Fruit fly (Drosophila melanogaster) whole organism, embryonic: ENCODE measurements around the gene CG9839.
A peak's percentile ranks its signal among the peaks of the same experiment; 100 is the strongest.

Experiments used
- Ada2b ChIP-seq: fragments of 200-800 bp; sonication (Bioruptor generic); IDR thresholded peaks from 2 replicates; pipeline ENCODE4 v1.3.6; 2022; ENCODE audit warnings: missing biosample characterization, missing genetic modification characterization
- CG10274 ChIP-seq: fragments of 200-800 bp; sonication (Bioruptor generic); optimal IDR thresholded peaks from 3 replicates; lab custom pipeline; 2017; ENCODE audit warnings: missing biosample characterization, mild to moderate bottlenecking, missing genetic modification characterization
- CG15479 ChIP-seq: fragments of 200-800 bp; sonication (Bioruptor generic); optimal IDR thresholded peaks from 3 replicates; lab custom pipeline; 2019; ENCODE audit warnings: missing biosample characterization, mild to moderate bottlenecking, missing genetic modification characterization, moderate library complexity
- CG15696 ChIP-seq: fragments of 200-800 bp; sonication (Bioruptor generic); optimal IDR thresholded peaks from 2 replicates; lab custom pipeline; 2019; ENCODE audit warnings: missing biosample characterization, mild to moderate bottlenecking, missing genetic modification characterization, moderate library complexity
- CG16813 ChIP-seq: fragments of 200-800 bp; sonication (Bioruptor generic); IDR thresholded peaks from 3 replicates; pipeline ENCODE4 v1.3.6; 2022; ENCODE audit warnings: missing biosample characterization, missing genetic modification characterization; ENCODE audit not compliant: partially characterized antibody
- CG17186 ChIP-seq: fragments of 200-800 bp; sonication (Bioruptor generic); optimal IDR thresholded peaks from 3 replicates; lab custom pipeline; 2017; ENCODE audit warnings: missing biosample characterization, missing genetic modification reagents, missing genetic modification characterization
- CG2199 ChIP-seq: fragments of 200-800 bp; sonication (Bioruptor generic); IDR thresholded peaks from 3 replicates; pipeline ENCODE4 v1.3.6; 2022; ENCODE audit warnings: missing biosample characterization, missing genetic modification characterization
- CG30020 ChIP-seq: fragments of 200-800 bp; optimal IDR thresholded peaks from 2 replicates; lab custom pipeline; 2019; ENCODE audit warnings: missing biosample characterization, mild to moderate bottlenecking, missing genetic modification characterization, moderate library complexity
- CG3065 ChIP-seq: fragments of 200-800 bp; sonication (Bioruptor generic); optimal IDR thresholded peaks from 2 replicates; lab custom pipeline; 2016; ENCODE audit warnings: missing biosample characterization, missing genetic modification characterization
- CG31388 ChIP-seq: fragments of 200-800 bp; sonication (Bioruptor generic); optimal IDR thresholded peaks from 2 replicates; lab custom pipeline; 2016; ENCODE audit warnings: missing biosample characterization, missing genetic modification characterization
- CG34376 ChIP-seq: fragments of 200-800 bp; sonication (Bioruptor generic); optimal IDR thresholded peaks from 2 replicates; lab custom pipeline; 2018; ENCODE audit warnings: missing biosample characterization, mild to moderate bottlenecking, missing genetic modification characterization
- CG6272 ChIP-seq: fragments of 200-800 bp; sonication (Bioruptor generic); IDR thresholded peaks from 2 replicates; pipeline ENCODE4 v1.3.6; 2022; ENCODE audit warnings: missing biosample characterization, missing genetic modification characterization
- CG6813 ChIP-seq: fragments of 200-800 bp; sonication (Bioruptor generic); optimal IDR thresholded peaks from 2 replicates; lab custom pipeline; 2017; ENCODE audit warnings: missing biosample characterization, missing genetic modification characterization, mild to moderate bottlenecking, moderate library complexity, missing genetic modification reagents
- CG7839 ChIP-seq: fragments of 200-800 bp; sonication (Bioruptor generic); optimal IDR thresholded peaks from 3 replicates; lab custom pipeline; 2018; ENCODE audit warnings: missing biosample characterization, mild to moderate bottlenecking, missing genetic modification characterization, moderate library complexity
- CG7928 ChIP-seq: fragments of 200-800 bp; sonication (Bioruptor generic); optimal IDR thresholded peaks from 2 replicates; lab custom pipeline; 2017; ENCODE audit warnings: missing biosample characterization, mild to moderate bottlenecking, missing genetic modification characterization
- CG8924 ChIP-seq: fragments of 200-800 bp; optimal IDR thresholded peaks from 3 replicates; lab custom pipeline; 2019; ENCODE audit warnings: missing biosample characterization, mild to moderate bottlenecking, missing genetic modification characterization, moderate library complexity
- CG8944 ChIP-seq: fragments of 200-800 bp; sonication (Bioruptor generic); optimal IDR thresholded peaks from 3 replicates; lab custom pipeline; 2016; ENCODE audit warnings: missing biosample characterization, missing genetic modification characterization
- CG9727 ChIP-seq: fragments of 200-800 bp; sonication (Bioruptor generic); optimal IDR thresholded peaks from 3 replicates; lab custom pipeline; 2017; ENCODE audit warnings: missing biosample characterization, mild to moderate bottlenecking, missing genetic modification characterization
- Drgx ChIP-seq: fragments of 200-800 bp; sonication (Bioruptor generic); IDR thresholded peaks from 2 replicates; pipeline ENCODE4 v1.3.6; 2022; ENCODE audit warnings: missing biosample characterization, missing genetic modification characterization
- GATAe ChIP-seq: fragments of 200-800 bp; sonication (Bioruptor generic); conservative IDR thresholded peaks from 2 replicates; pipeline ENCODE4 v1.3.6; 2022; ENCODE audit warnings: missing biosample characterization, missing genetic modification characterization
- HLHmδ ChIP-seq: fragments of 200-800 bp; sonication (Bioruptor generic); optimal IDR thresholded peaks from 2 replicates; lab custom pipeline; 2018; ENCODE audit warnings: missing biosample characterization, mild to moderate bottlenecking, missing genetic modification characterization, moderate library complexity
- Hand ChIP-seq: fragments of 200-800 bp; sonication (Bioruptor generic); optimal IDR thresholded peaks from 2 replicates; lab custom pipeline; 2017; ENCODE audit warnings: mild to moderate bottlenecking, missing biosample characterization, missing genetic modification reagents, missing genetic modification characterization
- Kr ChIP-seq: fragments of 200-800 bp; sonication (Bioruptor generic); optimal IDR thresholded peaks from 2 replicates; lab custom pipeline; 2017; ENCODE audit warnings: missing biosample characterization, mild to moderate bottlenecking, missing genetic modification characterization
- MTF-1 ChIP-seq: fragments of 200-800 bp; sonication (Bioruptor generic); optimal IDR thresholded peaks from 2 replicates; lab custom pipeline; 2018; ENCODE audit warnings: missing biosample characterization, mild to moderate bottlenecking, missing genetic modification characterization, borderline replicate concordance
- Med ChIP-seq: fragments of 200-800 bp; sonication (Bioruptor generic); peaks from one replicate; lab custom pipeline; 2016; ENCODE audit warnings: missing biosample characterization, missing genetic modification characterization, mild to moderate bottlenecking, inconsistent platforms, moderate library complexity
- ac ChIP-seq: fragments of 200-800 bp; sonication (Bioruptor generic); optimal IDR thresholded peaks from 3 replicates; lab custom pipeline; 2017; ENCODE audit warnings: missing biosample characterization, mild to moderate bottlenecking, missing genetic modification characterization
- dpn ChIP-seq, 2 experiments: fragments of 200-800 bp; sonication (Bioruptor generic); optimal IDR thresholded peaks; 3 replicates each; lab custom pipeline; 2016; ENCODE audit warnings: missing biosample characterization in 2 of 2, missing genetic modification characterization in 2 of 2
- fd102C ChIP-seq: fragments of 200-800 bp; sonication (Bioruptor generic); optimal IDR thresholded peaks from 2 replicates; lab custom pipeline; 2018; ENCODE audit warnings: missing biosample characterization, mild to moderate bottlenecking, missing genetic modification characterization, moderate library complexity
- gem ChIP-seq: fragments of 200-800 bp; sonication (Bioruptor generic); optimal IDR thresholded peaks from 2 replicates; lab custom pipeline; 2019; ENCODE audit warnings: missing biosample characterization, mild to moderate bottlenecking, missing genetic modification characterization, moderate library complexity
- grau ChIP-seq: fragments of 200-800 bp; optimal IDR thresholded peaks from 3 replicates; lab custom pipeline; 2019; ENCODE audit warnings: missing biosample characterization, mild to moderate bottlenecking, missing genetic modification characterization, moderate library complexity
- gsb-n ChIP-seq: fragments of 200-800 bp; sonication (Bioruptor generic); optimal IDR thresholded peaks from 3 replicates; lab custom pipeline; 2018; ENCODE audit warnings: missing biosample characterization, mild to moderate bottlenecking, missing genetic modification characterization
- hbn ChIP-seq: fragments of 200-800 bp; sonication (Bioruptor generic); IDR thresholded peaks from 2 replicates; pipeline ENCODE4 v1.3.6; 2022; ENCODE audit warnings: missing biosample characterization, missing genetic modification characterization; ENCODE audit not compliant: partially characterized antibody
- insv ChIP-seq, 2 experiments: fragments of 200-800 bp; sonication (Bioruptor generic); optimal IDR thresholded peaks; 3 replicates each; lab custom pipeline; 2016 to 2018; ENCODE audit warnings: missing biosample characterization in 2 of 2, missing genetic modification characterization in 2 of 2
- lmd ChIP-seq: fragments of 200-800 bp; sonication (Bioruptor generic); IDR thresholded peaks from 2 replicates; pipeline ENCODE4 v1.3.6; 2022; ENCODE audit warnings: missing biosample characterization, missing genetic modification characterization
- run ChIP-seq: fragments of 200-800 bp; sonication (Bioruptor generic); optimal IDR thresholded peaks from 3 replicates; lab custom pipeline; 2018; ENCODE audit warnings: missing biosample characterization, mild to moderate bottlenecking, missing genetic modification characterization
- sd ChIP-seq: fragments of 200-800 bp; sonication (Bioruptor generic); optimal IDR thresholded peaks from 3 replicates; lab custom pipeline; 2018; ENCODE audit warnings: missing biosample characterization, mild to moderate bottlenecking, missing genetic modification characterization, moderate library complexity
- ssp ChIP-seq: fragments of 200-800 bp; sonication (Bioruptor generic); IDR thresholded peaks from 2 replicates; pipeline ENCODE4 v1.3.6; 2022; ENCODE audit warnings: missing biosample characterization, missing genetic modification characterization
- tll ChIP-seq, 2 experiments: fragments of 200-800 bp in 1 of 2; fragments of >200 bp in 1 of 2; sonication (Bioruptor generic) in 1 of 2; optimal IDR thresholded peaks; 2 replicates each; lab custom pipeline; 2017 to 2019; ENCODE audit warnings: missing biosample characterization in 2 of 2, missing genetic modification characterization in 2 of 2, mild to moderate bottlenecking in 1 of 2, moderate library complexity in 1 of 2
- toy ChIP-seq: fragments of 200-800 bp; sonication (Bioruptor generic); IDR thresholded peaks from 2 replicates; pipeline ENCODE4 v1.3.6; 2022; ENCODE audit warnings: missing biosample characterization, missing genetic modification characterization
- twi ChIP-seq: fragments of 200-800 bp; optimal IDR thresholded peaks from 2 replicates; lab custom pipeline; 2019; ENCODE audit warnings: missing biosample characterization, mild to moderate bottlenecking, missing genetic modification characterization, moderate library complexity
- yki ChIP-seq: fragments of >200 bp; optimal IDR thresholded peaks from 3 replicates; lab custom pipeline; 2018
- zen ChIP-seq: fragments of 200-800 bp; sonication (Bioruptor generic); optimal IDR thresholded peaks from 3 replicates; lab custom pipeline; 2018; ENCODE audit warnings: missing biosample characterization, mild to moderate bottlenecking, missing genetic modification characterization, moderate library complexity

Gene CG9839

DNA sequence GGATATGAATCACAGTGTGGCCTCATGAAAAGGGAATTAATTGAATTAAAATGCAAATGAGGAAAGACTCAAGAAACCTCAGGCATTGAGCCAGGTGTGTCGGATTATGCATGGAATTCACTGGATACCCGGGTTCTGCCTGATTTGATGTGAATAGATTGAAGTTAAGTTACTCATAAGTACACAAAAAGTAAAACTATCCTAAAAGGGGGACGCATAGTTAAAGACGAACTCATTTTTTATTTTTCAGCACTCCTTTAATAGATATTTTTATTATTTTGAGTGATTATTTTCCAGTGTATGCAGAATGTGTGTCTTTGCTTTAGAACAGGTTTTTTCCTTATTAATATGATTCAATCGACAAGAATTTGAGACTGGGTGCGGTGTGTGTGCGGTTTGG lies 47.6 kb upstream of the CG9839 start:
- TF ChIP-seq grau (tag; lab: Kevin White, UChicago) (peak; percentile 16), gem (tag; lab: Kevin White, UChicago) (peak; percentile 19), HLHmδ (GFP tag; lab: Kevin White, UChicago) (no peak), CG31388 (no peak), CG7839 (tag; lab: Kevin White, UChicago) (no peak), sd (tag; lab: Kevin White, UChicago) (peak; percentile 74), Drgx (GFP tag; lab: Robert Waterston, UW) (peak; percentile 59)

DNA sequence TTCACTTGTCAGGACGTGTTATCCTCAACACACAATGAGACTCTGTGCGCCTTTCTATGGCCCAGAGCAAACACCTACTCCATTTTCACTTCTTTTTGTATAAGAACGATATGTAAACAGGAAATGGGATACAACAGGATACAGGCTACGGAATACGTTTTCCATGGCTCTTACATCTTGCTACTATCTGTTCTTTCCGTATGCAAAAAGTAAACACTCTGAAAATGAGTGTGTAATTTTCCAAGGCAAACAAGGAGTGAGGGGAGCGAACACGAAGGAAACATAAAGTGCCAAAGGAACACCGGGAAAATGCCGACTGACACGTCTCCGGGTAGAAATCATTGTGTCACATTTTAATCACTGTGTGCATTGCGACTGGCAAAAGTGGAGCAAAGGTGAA lies 45.0 kb upstream of the CG9839 start:
- no peak for TF ChIP-seq CG30020 (tag; lab: Kevin White, UChicago)
- TF ChIP-seq dpn (GFP tag; optimal IDR thresholded peaks at IDR 0.05; lab: Kevin White, UChicago): no peak
- no peak for TF ChIP-seq yki (lab: Kevin White, UChicago)
- TF ChIP-seq insv (GFP tag; optimal IDR thresholded peaks at IDR 0.05; lab: Kevin White, UChicago): peak in 1 of 2 experiments; percentile 1
- 0 out of 3 replicates have a peak, but pooled peaks have one; percentile 78 for TF ChIP-seq CG2199 (GFP tag; lab: Robert Waterston, UW)
- TF ChIP-seq CG15479 (GFP tag; lab: Kevin White, UChicago): peak; percentile 83
- no peak for TF ChIP-seq Hand (GFP tag; lab: Kevin White, UChicago)
- TF ChIP-seq hbn: no peak
- peak; percentile 41 for TF ChIP-seq ac (GFP tag; lab: Kevin White, UChicago)
- no peak for TF ChIP-seq CG17186
- TF ChIP-seq CG34376 (GFP tag; lab: Kevin White, UChicago): no peak
- no peak for TF ChIP-seq toy
- peak; percentile 35 for TF ChIP-seq zen
- peak; percentile 45 for TF ChIP-seq CG9727
- no peak for TF ChIP-seq CG10274 (GFP tag; lab: Kevin White, UChicago)
- no peak for TF ChIP-seq run
- no peak for TF ChIP-seq gsb-n (tag; lab: Kevin White, UChicago)
- no peak for TF ChIP-seq lmd
- peak; percentile 91 for TF ChIP-seq fd102C (GFP tag; lab: Kevin White, UChicago)
- TF ChIP-seq CG3065 (GFP tag; lab: Kevin White, UChicago): no peak
- peak; percentile 0 for TF ChIP-seq CG6813 (GFP tag; lab: Kevin White, UChicago)
- TF ChIP-seq tll (GFP tag; optimal IDR thresholded peaks at IDR 0.05; lab: Kevin White, UChicago): peak in 1 of 2 experiments; percentile 94
- TF ChIP-seq CG6272 (GFP tag; lab: Robert Waterston, UW): no peak
- no peak for TF ChIP-seq ssp (GFP tag; lab: Robert Waterston, UW)
- TF ChIP-seq Kr (GFP tag; lab: Kevin White, UChicago): peak; percentile 0
- TF ChIP-seq CG16813 (GFP tag; lab: Robert Waterston, UW): no peak
- no peak for TF ChIP-seq GATAe (GFP tag; lab: Robert Waterston, UW)
- TF ChIP-seq CG15696: peak; percentile 61
- TF ChIP-seq CG7928: no peak
- TF ChIP-seq Ada2b: no peak
- peak; percentile 87 for TF ChIP-seq twi (tag; lab: Kevin White, UChicago)
- TF ChIP-seq CG8944 (GFP tag; lab: Kevin White, UChicago): no peak
- no peak for TF ChIP-seq MTF-1 (GFP tag; lab: Kevin White, UChicago)
- no peak for TF ChIP-seq CG31388
- peak; percentile 39 for TF ChIP-seq Med (GFP tag; lab: Kevin White, UChicago)
- TF ChIP-seq CG8924 (tag; lab: Kevin White, UChicago): peak; percentile 20
